Worm (Caenorhabditis elegans) whole organism, L3 larva: ENCODE measurements around the gene F08F3.4.
A peak's percentile ranks its signal among the peaks of the same experiment; 100 is the strongest.

Experiments used
- R02D3.7 ChIP-seq: fragments of 150-350 bp; optimal IDR thresholded peaks from 2 replicates; lab custom pipeline; 2014; ENCODE audit warnings: missing biosample characterization, missing genetic modification characterization
- ZK546.5 ChIP-seq: sonication (generic microtip); optimal IDR thresholded peaks from 2 replicates; lab custom pipeline; 2017; ENCODE audit warnings: missing biosample characterization, missing genetic modification characterization
- aly-2 ChIP-seq: fragments of 150-350 bp; optimal IDR thresholded peaks from 2 replicates; lab custom pipeline; 2014; ENCODE audit warnings: missing biosample characterization, missing genetic modification characterization
- ama-1 ChIP-seq: fragments of 150-350 bp; optimal IDR thresholded peaks from 2 replicates; lab custom pipeline; 2018
- ceh-16 ChIP-seq: sonication (generic microtip); optimal IDR thresholded peaks from 2 replicates; lab custom pipeline; 2017; ENCODE audit warnings: missing biosample characterization, missing genetic modification characterization
- ceh-28 ChIP-seq: fragments of 150-350 bp; optimal IDR thresholded peaks from 2 replicates; lab custom pipeline; 2014; ENCODE audit warnings: missing biosample characterization, missing genetic modification reagents, missing genetic modification characterization
- ceh-82 ChIP-seq: fragments of 150-350 bp; optimal IDR thresholded peaks from 2 replicates; lab custom pipeline; 2014; ENCODE audit warnings: missing biosample characterization, missing genetic modification characterization
- ceh-9 ChIP-seq: sonication (generic microtip); optimal IDR thresholded peaks from 2 replicates; lab custom pipeline; 2018; ENCODE audit warnings: missing biosample characterization, missing genetic modification characterization
- daf-12 ChIP-seq: fragments of 150-350 bp; optimal IDR thresholded peaks from 2 replicates; lab custom pipeline; 2014; ENCODE audit warnings: missing biosample characterization, missing genetic modification reagents, missing genetic modification characterization
- egl-27 ChIP-seq: sonication (generic microtip); optimal IDR thresholded peaks from 4 replicates; lab custom pipeline; 2017; ENCODE audit warnings: missing biosample characterization, missing genetic modification reagents, missing genetic modification characterization
- egl-5 ChIP-seq: fragments of 150-350 bp; optimal IDR thresholded peaks from 2 replicates; lab custom pipeline; 2017; ENCODE audit warnings: missing biosample characterization, missing genetic modification reagents, missing genetic modification characterization, inconsistent platforms
- elt-1 ChIP-seq: fragments of 150-350 bp; optimal IDR thresholded peaks from 2 replicates; lab custom pipeline; 2014; ENCODE audit warnings: missing biosample characterization, missing genetic modification characterization
- elt-2 ChIP-seq: sonication (generic microtip); optimal IDR thresholded peaks from 2 replicates; lab custom pipeline; 2016; ENCODE audit warnings: missing genetic modification reagents, mild to moderate bottlenecking, missing genetic modification characterization, missing compliant biosample characterization
- elt-3 ChIP-seq, 3 experiments: fragments of 150-350 bp in 1 of 3; sonication (generic microtip) in 2 of 3; optimal IDR thresholded peaks; 2 replicates in 2 of 3; 4 replicates in 1 of 3; lab custom pipeline; 2014 to 2017; ENCODE audit warnings: missing biosample characterization in 3 of 3, missing genetic modification characterization in 3 of 3
- eor-1 ChIP-seq, 2 experiments: fragments of 150-350 bp; optimal IDR thresholded peaks; 2 replicates each; lab custom pipeline; 2014 to 2018; ENCODE audit warnings: missing biosample characterization in 2 of 2, missing genetic modification characterization in 2 of 2
- fkh-10 ChIP-seq: sonication (generic microtip); optimal IDR thresholded peaks from 2 replicates; lab custom pipeline; 2017; ENCODE audit warnings: missing biosample characterization, missing genetic modification reagents, missing genetic modification characterization
- fkh-2 ChIP-seq: fragments of 150-350 bp; optimal IDR thresholded peaks from 2 replicates; lab custom pipeline; 2014; ENCODE audit warnings: missing biosample characterization, missing genetic modification reagents, missing genetic modification characterization
- fos-1 ChIP-seq: fragments of 150-350 bp; optimal IDR thresholded peaks from 2 replicates; lab custom pipeline; 2014; ENCODE audit warnings: missing biosample characterization, missing genetic modification characterization
- hmg-11 ChIP-seq: sonication (generic microtip); optimal IDR thresholded peaks from 2 replicates; lab custom pipeline; 2016; ENCODE audit warnings: missing genetic modification characterization, missing compliant biosample characterization
- jun-1 ChIP-seq: fragments of 150-350 bp; optimal IDR thresholded peaks from 2 replicates; lab custom pipeline; 2014; ENCODE audit warnings: missing biosample characterization, missing genetic modification reagents, missing genetic modification characterization
- lin-15B ChIP-seq: fragments of 150-350 bp; optimal IDR thresholded peaks from 2 replicates; lab custom pipeline; 2014; ENCODE audit warnings: missing biosample characterization, missing genetic modification characterization
- lin-39 ChIP-seq: fragments of 150-350 bp; optimal IDR thresholded peaks from 2 replicates; lab custom pipeline; 2018; ENCODE audit warnings: missing biosample characterization, missing genetic modification reagents, missing genetic modification characterization
- lsy-12 ChIP-seq: sonication (generic microtip); optimal IDR thresholded peaks from 2 replicates; lab custom pipeline; 2016; ENCODE audit warnings: mild to moderate bottlenecking, missing genetic modification characterization, missing compliant biosample characterization
- mdl-1 ChIP-seq: fragments of 150-350 bp; optimal IDR thresholded peaks from 2 replicates; lab custom pipeline; 2014; ENCODE audit warnings: missing biosample characterization, missing genetic modification characterization
- mml-1 ChIP-seq: fragments of 150-350 bp; sonication (generic microtip); optimal IDR thresholded peaks from 3 replicates; lab custom pipeline; 2014; ENCODE audit warnings: missing biosample characterization, missing genetic modification characterization
- nfya-1 ChIP-seq: sonication (generic microtip); optimal IDR thresholded peaks from 2 replicates; lab custom pipeline; 2017; ENCODE audit warnings: missing genetic modification characterization, mild to moderate bottlenecking, missing compliant biosample characterization, antibody characterized with exemption, moderate library complexity; ENCODE audit not compliant: insufficient read depth
- nhr-11 ChIP-seq: fragments of 150-350 bp; optimal IDR thresholded peaks from 2 replicates; lab custom pipeline; 2014; ENCODE audit warnings: missing biosample characterization, missing genetic modification characterization
- nhr-12 ChIP-seq: fragments of 150-350 bp; optimal IDR thresholded peaks from 2 replicates; lab custom pipeline; 2014; ENCODE audit warnings: missing biosample characterization, missing genetic modification characterization
- nhr-23 ChIP-seq: fragments of 150-350 bp; optimal IDR thresholded peaks from 2 replicates; lab custom pipeline; 2014; ENCODE audit warnings: missing biosample characterization, missing genetic modification reagents, missing genetic modification characterization
- nhr-237 ChIP-seq: fragments of 150-350 bp; optimal IDR thresholded peaks from 2 replicates; lab custom pipeline; 2014; ENCODE audit warnings: missing biosample characterization, missing genetic modification characterization
- nhr-25 ChIP-seq: sonication (generic microtip); optimal IDR thresholded peaks from 2 replicates; lab custom pipeline; 2017; ENCODE audit warnings: missing biosample characterization, missing genetic modification characterization
- nhr-28 ChIP-seq: fragments of 150-350 bp; optimal IDR thresholded peaks from 2 replicates; lab custom pipeline; 2014; ENCODE audit warnings: missing biosample characterization, missing genetic modification characterization
- nhr-43 ChIP-seq: sonication (generic microtip); optimal IDR thresholded peaks from 2 replicates; lab custom pipeline; 2016; ENCODE audit warnings: mild to moderate bottlenecking, missing genetic modification characterization, missing compliant biosample characterization; ENCODE audit not compliant: poor library complexity, severe bottlenecking
- nhr-67 ChIP-seq: fragments of 150-350 bp; optimal IDR thresholded peaks from 2 replicates; lab custom pipeline; 2014; ENCODE audit warnings: missing biosample characterization, missing genetic modification characterization
- nhr-76 ChIP-seq: fragments of 150-350 bp; sonication (generic microtip); optimal IDR thresholded peaks from 5 replicates; lab custom pipeline; 2014; ENCODE audit warnings: missing biosample characterization, missing genetic modification characterization
- nhr-77 ChIP-seq: fragments of 150-350 bp; optimal IDR thresholded peaks from 2 replicates; lab custom pipeline; 2014; ENCODE audit warnings: missing biosample characterization, missing genetic modification characterization
- pha-4 ChIP-seq: fragments of 150-350 bp; optimal IDR thresholded peaks from 2 replicates; lab custom pipeline; 2014; ENCODE audit warnings: missing biosample characterization, missing genetic modification reagents, missing genetic modification characterization
- pqm-1 ChIP-seq: fragments of 150-350 bp; optimal IDR thresholded peaks from 2 replicates; lab custom pipeline; 2017; ENCODE audit warnings: missing biosample characterization, missing genetic modification characterization, inconsistent platforms
- sea-2 ChIP-seq: fragments of 150-350 bp; sonication (generic microtip); optimal IDR thresholded peaks from 4 replicates; lab custom pipeline; 2014; ENCODE audit warnings: missing biosample characterization, missing genetic modification reagents, missing genetic modification characterization
- skn-1 ChIP-seq: fragments of 150-350 bp; optimal IDR thresholded peaks from 2 replicates; lab custom pipeline; 2014; ENCODE audit warnings: missing biosample characterization, missing genetic modification characterization
- snpc-4 ChIP-seq: fragments of 150-350 bp; optimal IDR thresholded peaks from 2 replicates; lab custom pipeline; 2014; ENCODE audit warnings: missing biosample characterization, missing genetic modification characterization
- tbx-2 ChIP-seq: sonication (generic microtip); optimal IDR thresholded peaks from 2 replicates; lab custom pipeline; 2016; ENCODE audit warnings: mild to moderate bottlenecking, missing genetic modification characterization, missing compliant biosample characterization
- unc-39 ChIP-seq: sonication (generic microtip); optimal IDR thresholded peaks from 4 replicates; lab custom pipeline; 2017; ENCODE audit warnings: missing biosample characterization, missing genetic modification characterization
- unc-62 ChIP-seq: fragments of 150-350 bp; sonication (generic microtip); optimal IDR thresholded peaks from 4 replicates; lab custom pipeline; 2014; ENCODE audit warnings: missing biosample characterization, missing genetic modification reagents, missing genetic modification characterization
- zag-1 ChIP-seq: fragments of 150-350 bp; optimal IDR thresholded peaks from 2 replicates; lab custom pipeline; 2014; ENCODE audit warnings: missing biosample characterization, missing genetic modification characterization
- ztf-11 ChIP-seq: fragments of 150-350 bp; optimal IDR thresholded peaks from 2 replicates; lab custom pipeline; 2014; ENCODE audit warnings: missing biosample characterization, missing genetic modification characterization
- ztf-4 ChIP-seq: fragments of 150-350 bp; optimal IDR thresholded peaks from 2 replicates; lab custom pipeline; 2014; ENCODE audit warnings: missing biosample characterization, missing genetic modification characterization

The F08F3.4 gene

ce11 chrV:5426337-5426736 is 15.6 kb downstream of the F08F3.4 start:
- peak; percentile 97 for TF ChIP-seq elt-1 (tag; lab: Kevin White, UChicago)
- TF ChIP-seq ceh-16: no peak
- TF ChIP-seq, all 47 proteins: peak for 1

ce11 chrV:5427860-5428259 is 17.1 kb downstream of the F08F3.4 start, which contains the start of gene rhr-1:
rhr-1 (plus strand) TSS chrV:5428160.
- TF ChIP-seq elt-2 (peak; percentile 27), daf-12 (tag; lab: Kevin White, UChicago) (no peak)

ce11 chrV:5432499-5432898 is 21.7 kb downstream of the F08F3.4 start, which contains the start of gene F08F3.8:
F08F3.8 (minus strand) TSS chrV:5432599.
- TF ChIP-seq mdl-1 (tag; lab: Kevin White, UChicago) (no peak), fkh-2 (tag; lab: Kevin White, UChicago) (no peak), unc-62 (GFP tag; lab: Kevin White, UChicago) (no peak)

ce11 chrV:5433020-5433419 is 22.3 kb downstream of the F08F3.4 start, which contains the start of gene acl-6:
acl-6 (plus strand) TSS chrV:5433386.
- TF ChIP-seq nfya-1 (peak; percentile 28), mml-1 (tag; lab: Kevin White, UChicago) (no peak), snpc-4 (peak; percentile 57), nhr-23 (tag; lab: Kevin White, UChicago) (peak; percentile 37), nhr-67 (tag; lab: Kevin White, UChicago) (no peak), aly-2 (no peak), fkh-2 (tag; lab: Kevin White, UChicago) (no peak), ZK546.5 (no peak), jun-1 (tag; lab: Kevin White, UChicago) (peak; percentile 48), R02D3.7 (no peak), nhr-28 (tag; lab: Kevin White, UChicago) (no peak), skn-1 (tag; lab: Kevin White, UChicago) (peak; percentile 64), daf-12 (tag; lab: Kevin White, UChicago) (no peak), ceh-9 (tag; lab: Kevin White, UChicago) (no peak), nhr-12 (tag; lab: Kevin White, UChicago) (no peak), nhr-76 (tag; lab: Kevin White, UChicago) (no peak), nhr-43 (no peak), pha-4 (peak; percentile 84), unc-39 (no peak), elt-1 (tag; lab: Kevin White, UChicago) (no peak), tbx-2 (tag; lab: Kevin White, UChicago) (no peak), nhr-77 (tag; lab: Kevin White, UChicago) (no peak), unc-62 (GFP tag; lab: Kevin White, UChicago) (no peak), ztf-4 (tag; lab: Kevin White, UChicago) (no peak), hmg-11 (tag; lab: Kevin White, UChicago) (no peak), egl-27 (tag; lab: Kevin White, UChicago) (no peak), eor-1 (tag; optimal IDR thresholded peaks at IDR 0.05; lab: Kevin White, UChicago) (no peak), ama-1 (lab: Kevin White, UChicago) (no peak), lsy-12 (tag; lab: Kevin White, UChicago) (no peak), elt-2 (peak; percentile 99), lin-39 (tag; lab: Kevin White, UChicago) (no peak), lin-15B (tag; lab: Kevin White, UChicago) (peak; percentile 61), egl-5 (tag; lab: Kevin White, UChicago) (no peak), fkh-10 (no peak), elt-3 (tag; optimal IDR thresholded peaks at IDR 0.05; lab: Kevin White, UChicago) (peak in 1 of 3 experiments; percentile 24), nhr-25 (tag; lab: Kevin White, UChicago) (no peak), fos-1 (tag; lab: Kevin White, UChicago) (no peak), ceh-16 (no peak), sea-2 (no peak), ceh-82 (no peak), ztf-11 (tag; lab: Kevin White, UChicago) (no peak), mdl-1 (tag; lab: Kevin White, UChicago) (no peak), nhr-11 (tag; lab: Kevin White, UChicago) (no peak), pqm-1 (tag; lab: Kevin White, UChicago) (peak; percentile 99), nhr-237 (tag; lab: Kevin White, UChicago) (no peak), zag-1 (no peak), ceh-28 (tag; lab: Kevin White, UChicago) (no peak)
- TF ChIP-seq, all 47 proteins: peak for 10
